Worm (Caenorhabditis elegans) whole organism, L4 larva: Measurements from ENCODE around the gene T25D3.4.

Source experiments
- F37D6.2 ChIP-seq: sonication (generic microtip); optimal IDR thresholded peaks from 2 replicates; lab custom pipeline; 2016; ENCODE audit warnings: mild to moderate bottlenecking, missing genetic modification characterization, missing compliant biosample characterization
- F49E8.2 ChIP-seq: sonication (generic microtip); optimal IDR thresholded peaks from 2 replicates; lab custom pipeline; 2016; ENCODE audit warnings: missing compliant biosample characterization, mild to moderate bottlenecking, missing genetic modification characterization, borderline replicate concordance
- R02D3.7 ChIP-seq: fragments of 150-350 bp; sonication (generic microtip); optimal IDR thresholded peaks from 3 replicates; lab custom pipeline; 2014; ENCODE audit warnings: missing biosample characterization, missing genetic modification characterization
- T20F7.1 ChIP-seq: fragments of 200-800 bp; sonication (Bioruptor generic); optimal IDR thresholded peaks from 2 replicates; lab custom pipeline; 2018; ENCODE audit warnings: mild to moderate bottlenecking, missing genetic modification characterization, missing compliant biosample characterization
- Y105C5A.15 ChIP-seq: fragments of 200-800 bp; sonication (Bioruptor generic); IDR thresholded peaks from 2 replicates; pipeline ENCODE4 v1.3.6; 2022; ENCODE audit warnings: missing genetic modification characterization, missing compliant biosample characterization
- Y48G9A.11 ChIP-seq: fragments of 200-800 bp; sonication (Bioruptor generic); IDR thresholded peaks from 2 replicates; pipeline ENCODE4 v1.3.6; 2022; ENCODE audit warnings: missing genetic modification reagents, missing genetic modification characterization, missing compliant biosample characterization
- Y75B8A.6 ChIP-seq: fragments of 200-800 bp; sonication (Bioruptor generic); IDR thresholded peaks from 2 replicates; pipeline ENCODE4 v1.3.6; 2022; ENCODE audit warnings: missing genetic modification reagents, missing genetic modification characterization, missing compliant biosample characterization
- ZK337.2 ChIP-seq: fragments of 200-800 bp; sonication (Bioruptor generic); IDR thresholded peaks from 2 replicates; pipeline ENCODE4 v1.3.6; 2022; ENCODE audit warnings: missing genetic modification reagents, missing genetic modification characterization, missing compliant biosample characterization
- ZK546.5 ChIP-seq, 2 experiments: sonication (generic microtip); optimal IDR thresholded peaks; 2 replicates each; lab custom pipeline; 2017; ENCODE audit warnings: missing biosample characterization in 2 of 2, missing genetic modification characterization in 2 of 2
- aha-1 ChIP-seq: fragments of 150-350 bp; peaks from one replicate; lab custom pipeline; 2014; ENCODE audit warnings: missing biosample characterization, missing genetic modification characterization
- aly-2 ChIP-seq: sonication (generic microtip); optimal IDR thresholded peaks from 2 replicates; lab custom pipeline; 2018; ENCODE audit warnings: missing biosample characterization, missing genetic modification characterization
- ama-1 ChIP-seq: fragments of 150-350 bp; optimal IDR thresholded peaks from 2 replicates; lab custom pipeline; 2014; ENCODE audit warnings: inconsistent platforms, mixed read lengths
- ceh-44 ChIP-seq: fragments of 200-800 bp; sonication (Bioruptor generic); IDR thresholded peaks from 2 replicates; pipeline ENCODE4 v1.3.6; 2022; ENCODE audit warnings: missing genetic modification reagents, missing genetic modification characterization, missing compliant biosample characterization
- ctbp-1 ChIP-seq: fragments of 200-800 bp; sonication (Bioruptor generic); IDR thresholded peaks from 2 replicates; pipeline ENCODE4 v1.3.6; 2022; ENCODE audit warnings: missing genetic modification reagents, missing genetic modification characterization, missing compliant biosample characterization
- daf-16 ChIP-seq, 3 experiments: sonication (generic microtip); optimal IDR thresholded peaks; 2 replicates each; lab custom pipeline; 2016 to 2017; ENCODE audit warnings: missing genetic modification characterization in 3 of 3, missing genetic modification reagents in 3 of 3, mild to moderate bottlenecking in 2 of 3, missing compliant biosample characterization in 2 of 3, missing biosample characterization in 1 of 3, moderate library complexity in 1 of 3
- dpl-1 ChIP-seq: fragments of 150-350 bp; optimal IDR thresholded peaks from 2 replicates; lab custom pipeline; 2014; ENCODE audit warnings: missing biosample characterization, missing genetic modification reagents, missing genetic modification characterization
- dve-1 ChIP-seq: sonication (generic microtip); optimal IDR thresholded peaks from 2 replicates; lab custom pipeline; 2017; ENCODE audit warnings: antibody characterized with exemption, mild to moderate bottlenecking, missing genetic modification characterization, missing compliant biosample characterization; ENCODE audit not compliant: insufficient read depth
- egl-43 ChIP-seq: fragments of 200-800 bp; sonication (Bioruptor generic); IDR thresholded peaks from 2 replicates; pipeline ENCODE4 v1.3.6; 2022; ENCODE audit warnings: missing genetic modification reagents, missing genetic modification characterization, missing compliant biosample characterization
- fos-1 ChIP-seq: fragments of 150-350 bp; optimal IDR thresholded peaks from 2 replicates; lab custom pipeline; 2014; ENCODE audit warnings: missing biosample characterization, missing genetic modification characterization
- hlh-11 ChIP-seq: fragments of 200-800 bp; sonication (Bioruptor generic); optimal IDR thresholded peaks from 2 replicates; lab custom pipeline; 2018; ENCODE audit warnings: mild to moderate bottlenecking, missing genetic modification characterization, missing compliant biosample characterization
- hlh-30 ChIP-seq: sonication (generic microtip); optimal IDR thresholded peaks from 2 replicates; lab custom pipeline; 2017; ENCODE audit warnings: antibody characterized with exemption, mild to moderate bottlenecking, missing genetic modification characterization, missing compliant biosample characterization; ENCODE audit not compliant: insufficient read depth
- lin-15B ChIP-seq: fragments of 150-350 bp; sonication (generic microtip); optimal IDR thresholded peaks from 3 replicates; lab custom pipeline; 2014; ENCODE audit warnings: missing biosample characterization, missing genetic modification characterization
- lin-38 ChIP-seq: fragments of 200-800 bp; sonication (Bioruptor generic); IDR thresholded peaks from 2 replicates; pipeline ENCODE4 v1.3.6; 2022; ENCODE audit warnings: missing genetic modification reagents, missing genetic modification characterization, missing compliant biosample characterization
- lin-39 ChIP-seq: fragments of 150-350 bp; optimal IDR thresholded peaks from 2 replicates; lab custom pipeline; 2014; ENCODE audit warnings: missing biosample characterization, missing genetic modification reagents, missing genetic modification characterization
- mdl-1 ChIP-seq, 2 experiments: fragments of 150-350 bp in 1 of 2; sonication (generic microtip) in 1 of 2; optimal IDR thresholded peaks; 2 replicates each; lab custom pipeline; 2014 to 2017; ENCODE audit warnings: missing biosample characterization in 2 of 2, missing genetic modification characterization in 2 of 2
- mes-2 ChIP-seq: sonication (generic microtip); optimal IDR thresholded peaks from 2 replicates; lab custom pipeline; 2016; ENCODE audit warnings: missing genotype, mild to moderate bottlenecking, missing genetic modification characterization, missing compliant biosample characterization; ENCODE audit not compliant: poor library complexity, severe bottlenecking
- mxl-2 ChIP-seq: fragments of 200-800 bp; sonication (Bioruptor generic); conservative IDR thresholded peaks from 2 replicates; pipeline ENCODE4 v1.3.6; 2022; ENCODE audit warnings: missing genetic modification reagents, missing genetic modification characterization, missing compliant biosample characterization
- nhr-237 ChIP-seq: sonication (generic microtip); optimal IDR thresholded peaks from 2 replicates; lab custom pipeline; 2017; ENCODE audit warnings: missing biosample characterization, missing genetic modification characterization
- nhr-28 ChIP-seq: fragments of 150-350 bp; optimal IDR thresholded peaks from 2 replicates; lab custom pipeline; 2014; ENCODE audit warnings: missing biosample characterization, missing genetic modification characterization
- nhr-41 ChIP-seq: fragments of 200-800 bp; sonication (Bioruptor generic); IDR thresholded peaks from 2 replicates; pipeline ENCODE4 v1.3.6; 2022; ENCODE audit warnings: missing genetic modification reagents, missing genetic modification characterization, missing compliant biosample characterization
- nhr-48 ChIP-seq: sonication (generic microtip); optimal IDR thresholded peaks from 2 replicates; lab custom pipeline; 2016; ENCODE audit warnings: mild to moderate bottlenecking, missing genetic modification characterization, missing compliant biosample characterization
- nhr-6 ChIP-seq: fragments of 150-350 bp; optimal IDR thresholded peaks from 2 replicates; lab custom pipeline; 2014; ENCODE audit warnings: missing biosample characterization, missing genetic modification characterization
- nhr-76 ChIP-seq: fragments of 150-350 bp; optimal IDR thresholded peaks from 2 replicates; lab custom pipeline; 2014; ENCODE audit warnings: missing biosample characterization, missing genetic modification characterization
- php-3 ChIP-seq: fragments of 200-800 bp; sonication (Bioruptor generic); IDR thresholded peaks from 2 replicates; pipeline ENCODE4 v1.3.6; 2022; ENCODE audit warnings: missing genetic modification reagents, missing genetic modification characterization, missing compliant biosample characterization
- set-16 ChIP-seq: fragments of 200-800 bp; sonication (Bioruptor generic); IDR thresholded peaks from 2 replicates; pipeline ENCODE4 v1.3.6; 2022; ENCODE audit warnings: missing genetic modification reagents, missing genetic modification characterization, missing compliant biosample characterization
- spr-1 ChIP-seq: sonication (generic microtip); optimal IDR thresholded peaks from 2 replicates; lab custom pipeline; 2016; ENCODE audit warnings: mild to moderate bottlenecking, missing genetic modification characterization, missing compliant biosample characterization
- tag-97 ChIP-seq: fragments of 200-800 bp; sonication (Bioruptor generic); IDR thresholded peaks from 2 replicates; pipeline ENCODE4 v1.3.6; 2022; ENCODE audit warnings: missing genetic modification characterization, missing compliant biosample characterization
- tra-1 ChIP-seq: fragments of 200-800 bp; sonication (Bioruptor generic); IDR thresholded peaks from 2 replicates; pipeline ENCODE4 v1.3.6; 2022; ENCODE audit warnings: missing genetic modification reagents, missing genetic modification characterization, missing compliant biosample characterization
- unc-39 ChIP-seq: sonication (generic microtip); optimal IDR thresholded peaks from 2 replicates; lab custom pipeline; 2017; ENCODE audit warnings: missing biosample characterization, missing genetic modification characterization
- unc-62 ChIP-seq, 3 experiments: fragments of 150-350 bp in 1 of 3; sonication (generic microtip); optimal IDR thresholded peaks in 2 of 3; peaks in 1 of 3; 1 replicate in 1 of 3; 2 replicates in 2 of 3; lab custom pipeline; 2014 to 2017; ENCODE audit warnings: missing biosample characterization in 3 of 3, missing genetic modification characterization in 3 of 3, missing genetic modification reagents in 3 of 3, missing genotype in 1 of 3
- zfp-2 ChIP-seq: sonication (generic microtip); optimal IDR thresholded peaks from 2 replicates; lab custom pipeline; 2016; ENCODE audit warnings: mild to moderate bottlenecking, missing genetic modification characterization, missing compliant biosample characterization
- zip-2 ChIP-seq: fragments of 150-350 bp; optimal IDR thresholded peaks from 2 replicates; lab custom pipeline; 2014; ENCODE audit warnings: missing biosample characterization, missing genetic modification characterization

T25D3.4 gene

ce11 chrII:155904-156303, 8.9 kb downstream of the T25D3.4 start, which contains the start of gene mrpl-28 (continued):
- TF ChIP-seq lin-39 = no peak
- TF ChIP-seq nhr-41 = no peak
- no peak for TF ChIP-seq nhr-237 (tag; lab: Kevin White, UChicago)

- TF ChIP-seq mxl-2 (GFP tag; lab: Robert Waterston, UW) (no peak), mdl-1 (tag; optimal IDR thresholded peaks at IDR 0.05; lab: Kevin White, UChicago) (no peak), nhr-6 (no peak), ZK337.2 (GFP tag; lab: Robert Waterston, UW) (no peak), R02D3.7 (tag; lab: Kevin White, UChicago) (no peak), aha-1 (tag; lab: Kevin White, UChicago) (peak; percentile 59), daf-16 (GFP tag; optimal IDR thresholded peaks at IDR 0.05; lab: Kevin White, UChicago) (no peak), daf-16 (tag; optimal IDR thresholded peaks at IDR 0.05; lab: Kevin White, UChicago) (peak; percentile 7), hlh-11 (tag; lab: Kevin White, UChicago) (peak; percentile 12), T20F7.1 (GFP tag; lab: Kevin White, UChicago) (no peak)
Measured at ce11 chrII:156999-157499, 10.0 kb downstream of the T25D3.4 start.

ce11 chrII:158004-158731, 11.1 kb downstream of the T25D3.4 start:
- TF ChIP-seq dve-1 = no peak
- TF ChIP-seq tra-1 = 0 out of 2 replicates have a peak, but pooled peaks have one; percentile 7
- no peak for TF ChIP-seq spr-1 (tag; lab: Kevin White, UChicago)
- TF ChIP-seq zfp-2 (tag; lab: Kevin White, UChicago) = no peak
- peak in 1 of 2 experiments; percentile 95 for TF ChIP-seq unc-62 (GFP tag; optimal IDR thresholded peaks at IDR 0.05 in 1 of 2; lab: Kevin White, UChicago)
- no peak for TF ChIP-seq unc-62 (tag; optimal IDR thresholded peaks at IDR 0.05; lab: Kevin White, UChicago)
- no peak for TF ChIP-seq nhr-48
- TF ChIP-seq ama-1 = no peak
- no peak for TF ChIP-seq lin-15B (tag; lab: Kevin White, UChicago)
- TF ChIP-seq Y75B8A.6 (GFP tag; lab: Robert Waterston, UW) = no peak
- no peak for TF ChIP-seq lin-38
- TF ChIP-seq nhr-41 = no peak
- TF ChIP-seq hlh-30 (tag; lab: Kevin White, UChicago) = no peak
- peak; percentile 57 for TF ChIP-seq aha-1 (tag; lab: Kevin White, UChicago)
- TF ChIP-seq mxl-2 (GFP tag; lab: Robert Waterston, UW) = 0 out of 2 replicates have a peak, but pooled peaks have one; percentile 22
- TF ChIP-seq daf-16 (GFP tag; optimal IDR thresholded peaks at IDR 0.05; lab: Kevin White, UChicago) = no peak
- TF ChIP-seq daf-16 (tag; optimal IDR thresholded peaks at IDR 0.05; lab: Kevin White, UChicago) = peak; percentile 4
- no peak for TF ChIP-seq nhr-28 (tag; lab: Kevin White, UChicago)
- no peak for TF ChIP-seq php-3 (GFP tag; lab: Robert Waterston, UW)
- TF ChIP-seq aly-2 (tag; lab: Kevin White, UChicago) = no peak
- TF ChIP-seq mes-2 (tag; lab: Kevin White, UChicago) = peak; percentile 29
- peak; percentile 2 for TF ChIP-seq hlh-11 (tag; lab: Kevin White, UChicago)
- no peak for TF ChIP-seq zip-2 (tag; lab: Kevin White, UChicago)
- no peak for TF ChIP-seq fos-1 (tag; lab: Kevin White, UChicago)
- no peak for TF ChIP-seq F49E8.2 (tag; lab: Kevin White, UChicago)
- TF ChIP-seq ZK546.5 (tag; optimal IDR thresholded peaks at IDR 0.05; lab: Kevin White, UChicago) = no peak

- TF ChIP-seq R02D3.7 (tag; lab: Kevin White, UChicago) = no peak
- no peak for TF ChIP-seq tag-97 (GFP tag; lab: Robert Waterston, UW)
- no peak for TF ChIP-seq Y105C5A.15 (GFP tag; lab: Robert Waterston, UW)
- peak; percentile 70 for TF ChIP-seq nhr-6
- no peak for TF ChIP-seq egl-43
- no peak for TF ChIP-seq set-16 (GFP tag; lab: Robert Waterston, UW)
- TF ChIP-seq F37D6.2 (tag; lab: Kevin White, UChicago) = no peak
- TF ChIP-seq Y48G9A.11 (GFP tag; lab: Robert Waterston, UW) = no peak
- no peak for TF ChIP-seq T20F7.1 (GFP tag; lab: Kevin White, UChicago)
- TF ChIP-seq nhr-76 (tag; lab: Kevin White, UChicago) = no peak
- TF ChIP-seq unc-39 (tag; lab: Kevin White, UChicago) = no peak
- TF ChIP-seq dpl-1 = no peak
- no peak for TF ChIP-seq php-3 (GFP tag; lab: Robert Waterston, UW)
- no peak for TF ChIP-seq ctbp-1 (GFP tag; lab: Robert Waterston, UW)
- no peak for TF ChIP-seq ceh-44 (GFP tag; lab: Robert Waterston, UW)
- no peak for TF ChIP-seq ZK546.5 (tag; optimal IDR thresholded peaks at IDR 0.05; lab: Kevin White, UChicago)
Measured at ce11 chrII:159294-159922, 12.4 kb downstream of the T25D3.4 start.
